Worm (Caenorhabditis elegans): Measurements from ENCODE around the gene F55G1.15.
A peak's percentile ranks its signal among the peaks of the same experiment; 100 is the strongest.

Gene F55G1.15

ce11 chrIV:7497205-7497604 is 4.0 kb downstream of the F55G1.15 start (continued):
- TF ChIP-seq unc-39 (tag; optimal IDR thresholded peaks at IDR 0.05) (no peak), php-3 (GFP tag; IDR thresholded peaks at IDR 0.05) (0 out of 2 replicates have a peak, but pooled peaks have one; percentile 38), zip-11 (GFP tag; IDR thresholded peaks at IDR 0.05) (no peak), Y5F2A.4 (GFP tag; optimal IDR thresholded peaks at IDR 0.05) (no peak), egl-43 (GFP tag; IDR thresholded peaks at IDR 0.05) (no peak)

ce11 chrIV:7491464-7491863 is 9.8 kb downstream of the F55G1.15 start, which contains the start of gene F55G1.1:
TSS of gene F55G1.1 (plus strand) at chrIV:7491764.
- TF ChIP-seq tag-97 (GFP tag; IDR thresholded peaks at IDR 0.05) (no peak), unc-62 (GFP tag; optimal IDR thresholded peaks at IDR 0.05 in 1 of 2) (peak in 1 of 2 experiments; percentile 79), unc-62 (tag; optimal IDR thresholded peaks at IDR 0.05) (no peak)

ce11 chrIV:7488457-7488783 is 12.8 kb downstream of the F55G1.15 start:
- no peak for TF ChIP-seq tag-97 (GFP tag; IDR thresholded peaks at IDR 0.05)
- TF ChIP-seq D1046.2 (GFP tag; IDR thresholded peaks at IDR 0.05), result peak; percentile 70; the same call in 1 of the 2 replicates
- no peak for TF ChIP-seq spr-1 (tag; optimal IDR thresholded peaks at IDR 0.05)
- TF ChIP-seq dpl-1 (GFP tag; optimal IDR thresholded peaks at IDR 0.05), result no peak
- 0 out of 2 replicates have a peak, but pooled peaks have one; percentile 77 for TF ChIP-seq snpc-1.2 (GFP tag; IDR thresholded peaks at IDR 0.05)
- peak; percentile 40 for TF ChIP-seq gei-8 (GFP tag; optimal IDR thresholded peaks at IDR 0.05)
- peak; percentile 56; the same call in 1 of the 2 replicates for TF ChIP-seq arid-1 (GFP tag; conservative IDR thresholded peaks at IDR 0.05)
- no peak for TF ChIP-seq nhr-25 (tag; optimal IDR thresholded peaks at IDR 0.05; ENCODE audit: borderline replicate concordance, insufficient read depth)
- TF ChIP-seq lim-7 (GFP tag; IDR thresholded peaks at IDR 0.05), result 0 out of 2 replicates have a peak, but pooled peaks have one; percentile 57
- no peak for TF ChIP-seq dve-1 (tag; optimal IDR thresholded peaks at IDR 0.05; ENCODE audit: insufficient read depth)
- no peak for TF ChIP-seq F10B5.3 (tag; optimal IDR thresholded peaks at IDR 0.05)
- no peak for TF ChIP-seq zip-11 (GFP tag; IDR thresholded peaks at IDR 0.05)
- TF ChIP-seq F49E8.2 (tag; optimal IDR thresholded peaks at IDR 0.05; ENCODE audit: borderline replicate concordance), result peak; percentile 58
- TF ChIP-seq F26F4.8 (GFP tag; conservative IDR thresholded peaks at IDR 0.05), result 0 out of 2 replicates have a peak, but pooled peaks have one; percentile 27

- TF ChIP-seq lir-3 (tag; optimal IDR thresholded peaks at IDR 0.05), result no peak
- no peak for TF ChIP-seq mdl-1 (tag; optimal IDR thresholded peaks at IDR 0.05)
- no peak for TF ChIP-seq zip-2 (tag; optimal IDR thresholded peaks at IDR 0.05)
- peak; percentile 89 for TF ChIP-seq F49E8.2 (tag; optimal IDR thresholded peaks at IDR 0.05; ENCODE audit: borderline replicate concordance)
- TF ChIP-seq pha-4 (GFP tag; IDR thresholded peaks at IDR 0.05), result peak; percentile 21
- TF ChIP-seq pha-4 (tag; optimal IDR thresholded peaks at IDR 0.05), result no peak
- no peak for TF ChIP-seq madf-5 (GFP tag; IDR thresholded peaks at IDR 0.05)
- TF ChIP-seq tra-1 (GFP tag; IDR thresholded peaks at IDR 0.05), result peak; percentile 42; the same call in 1 of the 2 replicates
- peak; percentile 82 for TF ChIP-seq nhr-6 (tag; optimal IDR thresholded peaks at IDR 0.05)
- no peak for TF ChIP-seq lin-13 (GFP tag; optimal IDR thresholded peaks at IDR 0.05)
- TF ChIP-seq gei-8 (GFP tag; optimal IDR thresholded peaks at IDR 0.05), result no peak
- TF ChIP-seq unc-39 (tag; optimal IDR thresholded peaks at IDR 0.05), result no peak
- TF ChIP-seq ceh-44 (GFP tag; IDR thresholded peaks at IDR 0.05), result no peak
- peak; percentile 27 for TF ChIP-seq nhr-25 (tag; optimal IDR thresholded peaks at IDR 0.05; ENCODE audit: borderline replicate concordance, insufficient read depth)
- TF ChIP-seq hlh-30 (tag; optimal IDR thresholded peaks at IDR 0.05; ENCODE audit: insufficient read depth), result no peak
- TF ChIP-seq Y75B8A.6 (GFP tag; IDR thresholded peaks at IDR 0.05), result no peak
- no peak for TF ChIP-seq cey-2 (tag; optimal IDR thresholded peaks at IDR 0.05; ENCODE audit: borderline replicate concordance, insufficient read depth)
- no peak for TF ChIP-seq lin-15B (tag; optimal IDR thresholded peaks at IDR 0.05)
- no peak for TF ChIP-seq spr-3 (GFP tag; optimal IDR thresholded peaks at IDR 0.05)
- TF ChIP-seq lin-39 (tag; optimal IDR thresholded peaks at IDR 0.05), result no peak
- TF ChIP-seq nhr-77 (tag; optimal IDR thresholded peaks at IDR 0.05), result no peak
- TF ChIP-seq tag-97 (GFP tag; IDR thresholded peaks at IDR 0.05), result no peak
- no peak for TF ChIP-seq ceh-32 (tag; optimal IDR thresholded peaks at IDR 0.05; ENCODE audit: poor library complexity)
- TF ChIP-seq zfp-3 (GFP tag; conservative IDR thresholded peaks at IDR 0.05), result no peak
- no peak for TF ChIP-seq lsy-2 (tag; optimal IDR thresholded peaks at IDR 0.05)
- no peak for TF ChIP-seq daf-8 (GFP tag; IDR thresholded peaks at IDR 0.05)
- no peak for TF ChIP-seq ceh-28 (tag; optimal IDR thresholded peaks at IDR 0.05)
Measured at ce11 chrIV:7487554-7488456, 13.4 kb downstream of the F55G1.15 start, which contains the start of the genes his-60 and his-59. TSS of gene his-60 (minus strand) at chrIV:7487992. TSS of gene his-59 (plus strand) at chrIV:7488249.
